Fruit fly (Drosophila melanogaster): Measurements from ENCODE around the gene CCT2.

CCT2 gene

DNA sequence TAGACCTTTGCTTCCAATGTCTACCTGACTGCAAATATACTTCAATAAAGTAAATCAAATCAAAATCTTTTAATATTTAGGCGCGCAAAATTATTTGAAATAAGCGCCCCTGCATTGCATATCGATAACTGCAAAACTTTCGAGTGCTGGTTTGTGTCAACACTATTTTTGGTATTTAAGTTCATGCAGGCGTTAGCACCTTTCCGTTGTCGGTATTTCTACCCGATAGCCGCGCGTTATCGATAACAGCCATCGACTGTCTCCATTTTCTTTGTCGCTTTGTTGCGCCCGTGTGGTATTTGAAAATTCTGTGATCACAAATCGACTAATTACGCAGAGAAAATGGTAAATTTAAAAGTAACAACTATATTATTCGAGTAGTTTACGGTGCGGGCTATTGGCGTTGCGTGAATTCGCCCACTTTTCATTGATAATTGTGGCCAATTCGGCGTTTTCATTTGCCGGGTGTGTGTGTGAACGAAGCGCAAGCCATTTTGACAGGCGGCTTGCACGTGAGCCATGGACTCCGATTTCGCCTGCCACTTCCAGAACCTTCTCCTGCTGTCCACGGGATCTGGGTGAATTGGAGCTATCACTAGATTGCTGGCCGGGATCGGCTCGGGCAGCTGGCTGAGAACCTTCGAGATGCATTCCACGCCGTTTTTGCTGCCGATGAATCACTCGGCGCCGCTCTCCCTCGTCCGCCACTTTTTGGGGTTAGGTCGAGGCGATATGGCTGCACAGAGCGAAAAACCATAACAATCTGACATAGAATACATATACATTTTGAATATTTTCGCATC is at the start of gene CCT2 (continued):
- TF ChIP-seq CG7271 (tag; optimal IDR thresholded peaks at IDR 0.05) (no peak), corto (GFP tag; optimal IDR thresholded peaks at IDR 0.05) (no peak), Abd-B (GFP tag; optimal IDR thresholded peaks at IDR 0.05) (no peak), Mad (GFP tag; optimal IDR thresholded peaks at IDR 0.05) (no peak), nmo (GFP tag; optimal IDR thresholded peaks at IDR 0.05) (peak; percentile 6), her (GFP tag; optimal IDR thresholded peaks at IDR 0.05) (no peak), Dip3 (GFP tag; optimal IDR thresholded peaks at IDR 0.05) (no peak), Dek (tag; optimal IDR thresholded peaks at IDR 0.05) (no peak), bsh (GFP tag; optimal IDR thresholded peaks at IDR 0.05) (no peak), eve (GFP tag; optimal IDR thresholded peaks at IDR 0.05) (no peak), CG11456 (GFP tag; IDR thresholded peaks at IDR 0.05) (no peak), CG12219 (GFP tag; optimal IDR thresholded peaks at IDR 0.05) (no peak), fu2 (GFP tag; optimal IDR thresholded peaks at IDR 0.05) (no peak), crol (GFP tag; IDR thresholded peaks at IDR 0.05) (no peak), CG10321 (GFP tag; IDR thresholded peaks at IDR 0.05) (no peak), pan (optimal IDR thresholded peaks at IDR 0.05) (no peak), pan (GFP tag; optimal IDR thresholded peaks at IDR 0.05 in 1 of 2, IDR thresholded peaks at IDR 0.05 in 1 of 2) (no peak), run (tag; optimal IDR thresholded peaks at IDR 0.05) (no peak), CG15269 (tag; optimal IDR thresholded peaks at IDR 0.05) (no peak), MBD-R2 (GFP tag; IDR thresholded peaks at IDR 0.05) (peak; percentile 22; the same call in 1 of the 2 replicates), C15 (GFP tag; IDR thresholded peaks at IDR 0.05) (no peak), zfh1 (GFP tag; IDR thresholded peaks at IDR 0.05) (no peak), CG1233 (GFP tag; optimal IDR thresholded peaks at IDR 0.05) (no peak), CG11093 (GFP tag; IDR thresholded peaks at IDR 0.05) (no peak), rib (GFP tag; IDR thresholded peaks at IDR 0.05) (no peak), Sry-β (GFP tag; optimal IDR thresholded peaks at IDR 0.05) (no peak), CG33557 (GFP tag; optimal IDR thresholded peaks at IDR 0.05) (no peak), ttk (GFP tag; IDR thresholded peaks at IDR 0.05) (no peak), wek (GFP tag; optimal IDR thresholded peaks at IDR 0.05) (no peak), luna (GFP tag; optimal IDR thresholded peaks at IDR 0.05) (no peak), fru (optimal IDR thresholded peaks at IDR 0.05) (no peak), CG8478 (optimal IDR thresholded peaks at IDR 0.05) (no peak), lilli (GFP tag; optimal IDR thresholded peaks at IDR 0.05) (no peak), Xbp1 (GFP tag; optimal IDR thresholded peaks at IDR 0.05) (no peak), CG6175 (GFP tag; IDR thresholded peaks at IDR 0.05) (no peak), Neu2 (GFP tag; optimal IDR thresholded peaks at IDR 0.05; ENCODE audit: borderline replicate concordance) (no peak), Stat92E (GFP tag; optimal IDR thresholded peaks at IDR 0.05) (no peak), CG10431 (GFP tag; optimal IDR thresholded peaks at IDR 0.05) (no peak), Trl (optimal IDR thresholded peaks at IDR 0.05) (no peak), Trl (GFP tag; optimal IDR thresholded peaks at IDR 0.05) (no peak), CG6813 (GFP tag; optimal IDR thresholded peaks at IDR 0.05) (no peak), odd (GFP tag; optimal IDR thresholded peaks at IDR 0.05) (no peak), CG11560 (tag; IDR thresholded peaks at IDR 0.05) (peak; percentile 57; the same call in 2 of the 3 replicates), gfzf (GFP tag; optimal IDR thresholded peaks at IDR 0.05) (peak; percentile 93), HLH3B (GFP tag; IDR thresholded peaks at IDR 0.05) (no peak), YL-1 (GFP tag; optimal IDR thresholded peaks at IDR 0.05) (peak; percentile 70), tup (GFP tag; optimal IDR thresholded peaks at IDR 0.05) (no peak), da (GFP tag; optimal IDR thresholded peaks at IDR 0.05) (no peak), CG9609 (GFP tag; optimal IDR thresholded peaks at IDR 0.05) (no peak), Spps (tag; optimal IDR thresholded peaks at IDR 0.05) (no peak), CG13775 (GFP tag; optimal IDR thresholded peaks at IDR 0.05) (no peak)
